Fruit fly (Drosophila melanogaster) whole organism, embryonic: ENCODE data around the gene Gmppb.
A peak's percentile ranks its signal among the peaks of the same experiment; 100 is the strongest.

ENCODE experiments used
- Bgb ChIP-seq: fragments of 200-800 bp; sonication (Bioruptor generic); IDR thresholded peaks from 2 replicates; pipeline ENCODE4 v1.3.6; 2022; ENCODE audit warnings: missing biosample characterization, missing genetic modification characterization; ENCODE audit not compliant: partially characterized antibody
- Blimp-1 ChIP-seq: fragments of 200-800 bp; sonication (Bioruptor generic); optimal IDR thresholded peaks from 3 replicates; lab custom pipeline; 2018; ENCODE audit warnings: missing biosample characterization, missing genetic modification characterization, mild to moderate bottlenecking, moderate library complexity, missing genetic modification reagents
- C15 ChIP-seq: fragments of 200-800 bp; sonication (Bioruptor generic); IDR thresholded peaks from 3 replicates; pipeline ENCODE4 v1.3.6; 2022; ENCODE audit warnings: missing biosample characterization, missing genetic modification characterization
- CG1233 ChIP-seq: fragments of 200-800 bp; sonication (Bioruptor generic); optimal IDR thresholded peaks from 4 replicates; lab custom pipeline; 2018; ENCODE audit warnings: missing biosample characterization, mild to moderate bottlenecking, missing genetic modification characterization
- CG1529 ChIP-seq: fragments of 200-800 bp; sonication (Bioruptor generic); optimal IDR thresholded peaks from 3 replicates; lab custom pipeline; 2018; ENCODE audit warnings: missing biosample characterization, missing genetic modification characterization
- CG1647 ChIP-seq: fragments of 200-800 bp; sonication (Bioruptor generic); optimal IDR thresholded peaks from 3 replicates; lab custom pipeline; 2016; ENCODE audit warnings: missing biosample characterization, missing genetic modification characterization
- CG2199 ChIP-seq: fragments of 200-800 bp; sonication (Bioruptor generic); IDR thresholded peaks from 3 replicates; pipeline ENCODE4 v1.3.6; 2022; ENCODE audit warnings: missing biosample characterization, missing genetic modification characterization
- CG32767 ChIP-seq: fragments of 200-800 bp; sonication (Bioruptor generic); IDR thresholded peaks from 2 replicates; pipeline ENCODE4 v1.3.6; 2022; ENCODE audit warnings: missing biosample characterization, missing genetic modification characterization
- CG4328 ChIP-seq: fragments of 200-800 bp; sonication (Bioruptor generic); optimal IDR thresholded peaks from 3 replicates; lab custom pipeline; 2017; ENCODE audit warnings: missing biosample characterization, missing genetic modification reagents, missing genetic modification characterization
- CG4360 ChIP-seq: fragments of 200-800 bp; sonication (Bioruptor generic); IDR thresholded peaks from 2 replicates; pipeline ENCODE4 v1.3.6; 2022; ENCODE audit warnings: missing biosample characterization, missing genetic modification characterization
- CG5953 ChIP-seq: fragments of 200-800 bp; sonication (Bioruptor generic); IDR thresholded peaks from 2 replicates; pipeline ENCODE4 v1.3.6; 2022; ENCODE audit warnings: missing biosample characterization, missing genetic modification characterization
- CG6272 ChIP-seq: fragments of 200-800 bp; sonication (Bioruptor generic); IDR thresholded peaks from 2 replicates; pipeline ENCODE4 v1.3.6; 2022; ENCODE audit warnings: missing biosample characterization, missing genetic modification characterization
- CG9727 ChIP-seq: fragments of 200-800 bp; sonication (Bioruptor generic); optimal IDR thresholded peaks from 3 replicates; lab custom pipeline; 2017; ENCODE audit warnings: missing biosample characterization, mild to moderate bottlenecking, missing genetic modification characterization
- Chrac-16 ChIP-seq: fragments of 200-800 bp; sonication (Bioruptor generic); optimal IDR thresholded peaks from 3 replicates; lab custom pipeline; 2016; ENCODE audit warnings: missing biosample characterization, missing genetic modification characterization
- Dp ChIP-seq: fragments of 200-800 bp; sonication (Bioruptor generic); optimal IDR thresholded peaks from 2 replicates; lab custom pipeline; 2018; ENCODE audit warnings: missing biosample characterization, mild to moderate bottlenecking, missing genetic modification characterization, moderate library complexity
- Dref ChIP-seq: fragments of 200-800 bp; sonication (Bioruptor generic); IDR thresholded peaks from 2 replicates; pipeline ENCODE4 v1.3.6; 2022; ENCODE audit warnings: missing biosample characterization, missing genetic modification characterization
- E2f1 ChIP-seq: fragments of 200-800 bp; sonication (Bioruptor generic); IDR thresholded peaks from 2 replicates; pipeline ENCODE4 v1.3.6; 2022; ENCODE audit warnings: missing biosample characterization, missing genetic modification characterization
- E2f2 ChIP-seq: fragments of 200-800 bp; sonication (Bioruptor generic); IDR thresholded peaks from 2 replicates; pipeline ENCODE4 v1.3.6; 2022; ENCODE audit warnings: missing biosample characterization, missing genetic modification characterization
- Ets97D ChIP-seq: fragments of 200-800 bp; sonication (Bioruptor generic); optimal IDR thresholded peaks from 3 replicates; lab custom pipeline; 2016; ENCODE audit warnings: missing biosample characterization, missing genetic modification characterization
- Hsf ChIP-seq: fragments of 200-800 bp; sonication (Bioruptor generic); optimal IDR thresholded peaks from 3 replicates; lab custom pipeline; 2016; ENCODE audit warnings: missing biosample characterization, missing genetic modification characterization
- NfI ChIP-seq: fragments of 200-800 bp; sonication (Bioruptor generic); optimal IDR thresholded peaks from 3 replicates; lab custom pipeline; 2018; ENCODE audit warnings: missing biosample characterization, mild to moderate bottlenecking, missing genetic modification characterization, moderate library complexity
- Sry-β ChIP-seq: fragments of 200-800 bp; sonication (Bioruptor generic); optimal IDR thresholded peaks from 2 replicates; lab custom pipeline; 2018; ENCODE audit warnings: missing biosample characterization, mild to moderate bottlenecking, missing genetic modification characterization, moderate library complexity
- Stat92E ChIP-seq, 3 experiments: fragments of >200 bp in 2 of 3; fragments of 200-800 bp in 1 of 3; sonication (Bioruptor generic) in 1 of 3; optimal IDR thresholded peaks; 2 replicates each; lab custom pipeline; 2017 to 2019; ENCODE audit warnings: missing biosample characterization in 3 of 3, missing genetic modification characterization in 3 of 3, mild to moderate bottlenecking in 1 of 3, moderate library complexity in 1 of 3
- Xbp1 ChIP-seq: fragments of 200-800 bp; sonication (Bioruptor generic); optimal IDR thresholded peaks from 3 replicates; lab custom pipeline; 2016; ENCODE audit warnings: missing biosample characterization, mild to moderate bottlenecking, missing genetic modification characterization
- YL-1 ChIP-seq: fragments of 200-800 bp; sonication (Bioruptor generic); optimal IDR thresholded peaks from 3 replicates; lab custom pipeline; 2017; ENCODE audit warnings: missing biosample characterization, mild to moderate bottlenecking, missing genetic modification characterization
- aop ChIP-seq: fragments of 200-800 bp; sonication (Bioruptor generic); IDR thresholded peaks from 2 replicates; pipeline ENCODE4 v1.3.6; 2022; ENCODE audit warnings: missing biosample characterization, missing genetic modification characterization
- az2 ChIP-seq: fragments of 200-800 bp; sonication (Bioruptor generic); optimal IDR thresholded peaks from 3 replicates; lab custom pipeline; 2016; ENCODE audit warnings: missing biosample characterization, missing genetic modification characterization
- cg ChIP-seq: fragments of 200-800 bp; sonication (Bioruptor generic); optimal IDR thresholded peaks from 3 replicates; lab custom pipeline; 2019; ENCODE audit warnings: missing biosample characterization, mild to moderate bottlenecking, missing genetic modification characterization, moderate library complexity
- chinmo ChIP-seq: fragments of 200-800 bp; sonication (Bioruptor generic); IDR thresholded peaks from 4 replicates; pipeline ENCODE4 v1.3.6; 2022; ENCODE audit warnings: missing biosample characterization, missing genetic modification characterization; ENCODE audit not compliant: partially characterized antibody
- ci ChIP-seq: fragments of 200-800 bp; sonication (Bioruptor generic); IDR thresholded peaks from 3 replicates; pipeline ENCODE4 v1.3.6; 2022; ENCODE audit warnings: missing biosample characterization, missing genetic modification characterization
- crol ChIP-seq: fragments of 200-800 bp; sonication (Bioruptor generic); IDR thresholded peaks from 2 replicates; pipeline ENCODE4 v1.3.6; 2022; ENCODE audit warnings: missing biosample characterization, missing genetic modification characterization
- dpn ChIP-seq, 2 experiments: fragments of 200-800 bp; sonication (Bioruptor generic); optimal IDR thresholded peaks; 3 replicates each; lab custom pipeline; 2016; ENCODE audit warnings: missing biosample characterization in 2 of 2, missing genetic modification characterization in 2 of 2
- eve ChIP-seq, 2 experiments: fragments of >200 bp; optimal IDR thresholded peaks; 2 replicates each; lab custom pipeline; 2017; ENCODE audit warnings: missing biosample characterization in 2 of 2, missing genetic modification characterization in 2 of 2
- gem ChIP-seq: fragments of 200-800 bp; sonication (Bioruptor generic); optimal IDR thresholded peaks from 2 replicates; lab custom pipeline; 2019; ENCODE audit warnings: missing biosample characterization, mild to moderate bottlenecking, missing genetic modification characterization, moderate library complexity
- grau ChIP-seq: fragments of 200-800 bp; optimal IDR thresholded peaks from 3 replicates; lab custom pipeline; 2019; ENCODE audit warnings: missing biosample characterization, mild to moderate bottlenecking, missing genetic modification characterization, moderate library complexity
- ind ChIP-seq: fragments of 200-800 bp; sonication (Bioruptor generic); optimal IDR thresholded peaks from 3 replicates; lab custom pipeline; 2016; ENCODE audit warnings: missing biosample characterization, missing genetic modification characterization
- insv ChIP-seq, 2 experiments: fragments of 200-800 bp; sonication (Bioruptor generic); optimal IDR thresholded peaks; 3 replicates each; lab custom pipeline; 2016 to 2018; ENCODE audit warnings: missing biosample characterization in 2 of 2, missing genetic modification characterization in 2 of 2
- inv ChIP-seq: fragments of 200-800 bp; sonication (Bioruptor generic); IDR thresholded peaks from 2 replicates; pipeline ENCODE4 v1.3.6; 2022; ENCODE audit warnings: missing biosample characterization, missing genetic modification characterization; ENCODE audit not compliant: partially characterized antibody
- kni ChIP-seq: fragments of 200-800 bp; sonication (Bioruptor generic); optimal IDR thresholded peaks from 3 replicates; lab custom pipeline; 2017; ENCODE audit warnings: mild to moderate bottlenecking, missing biosample characterization, missing genetic modification reagents, missing genetic modification characterization
- luna ChIP-seq: fragments of 200-800 bp; sonication (Bioruptor generic); optimal IDR thresholded peaks from 2 replicates; lab custom pipeline; 2016; ENCODE audit warnings: missing biosample characterization, missing genetic modification characterization
- nerfin-2 ChIP-seq: fragments of 200-800 bp; sonication (Bioruptor generic); IDR thresholded peaks from 2 replicates; pipeline ENCODE4 v1.3.6; 2022; ENCODE audit warnings: missing biosample characterization, missing genetic modification characterization; ENCODE audit not compliant: partially characterized antibody
- nom ChIP-seq: fragments of 200-800 bp; sonication (Bioruptor generic); optimal IDR thresholded peaks from 2 replicates; lab custom pipeline; 2017; ENCODE audit warnings: missing biosample characterization, missing genetic modification characterization, mild to moderate bottlenecking, moderate library complexity, missing genetic modification reagents
- peb ChIP-seq: fragments of 200-800 bp; sonication (Bioruptor generic); IDR thresholded peaks from 2 replicates; pipeline ENCODE4 v1.3.6; 2022; ENCODE audit warnings: missing biosample characterization, missing genetic modification characterization
- phol ChIP-seq: fragments of 200-800 bp; sonication (Bioruptor generic); optimal IDR thresholded peaks from 3 replicates; lab custom pipeline; 2018; ENCODE audit warnings: missing biosample characterization, mild to moderate bottlenecking, missing genetic modification characterization, moderate library complexity
- sc ChIP-seq, 3 experiments: fragments of >200 bp in 2 of 3; fragments of 200-800 bp in 1 of 3; sonication (Bioruptor generic) in 1 of 3; optimal IDR thresholded peaks; 2 replicates in 2 of 3; 3 replicates in 1 of 3; lab custom pipeline; 2017; ENCODE audit warnings: mild to moderate bottlenecking in 1 of 3, missing biosample characterization in 1 of 3, missing genetic modification characterization in 1 of 3, missing genetic modification reagents in 1 of 3
- seq ChIP-seq: fragments of 200-800 bp; sonication (Bioruptor generic); IDR thresholded peaks from 2 replicates; pipeline ENCODE4 v1.3.6; 2022; ENCODE audit warnings: missing biosample characterization, missing genetic modification characterization
- sna ChIP-seq: fragments of 200-800 bp; sonication (Bioruptor generic); IDR thresholded peaks from 2 replicates; pipeline ENCODE4 v1.3.6; 2022; ENCODE audit warnings: missing biosample characterization, missing genetic modification characterization; ENCODE audit not compliant: partially characterized antibody
- z ChIP-seq: fragments of 200-800 bp; sonication (Bioruptor generic); IDR thresholded peaks from 3 replicates; pipeline ENCODE4 v1.3.6; 2022; ENCODE audit warnings: missing biosample characterization, missing genetic modification characterization

Gene Gmppb

dm6 chr3R:4811124-4811935 is at the start of gene Gmppb:
Gene Gmppb (plus strand): TSS chr3R:4811444.
- TF ChIP-seq sna (GFP tag; lab: Robert Waterston, UW) (peak; percentile 29; the same call in 1 of the 2 replicates), Dp (GFP tag; lab: Kevin White, UChicago) (no peak), CG9727 (GFP tag; lab: Kevin White, UChicago) (no peak), CG6272 (GFP tag; lab: Robert Waterston, UW) (no peak), luna (GFP tag; lab: Kevin White, UChicago) (no peak), grau (tag; lab: Kevin White, UChicago) (no peak), seq (GFP tag; lab: Robert Waterston, UW) (no peak), CG1647 (GFP tag; lab: Kevin White, UChicago) (no peak), z (GFP tag; lab: Robert Waterston, UW) (peak; percentile 93), Dref (no peak), E2f1 (GFP tag; lab: Robert Waterston, UW) (no peak), crol (GFP tag; lab: Robert Waterston, UW) (peak; percentile 49; the same call in 1 of the 2 replicates), sc (optimal IDR thresholded peaks at IDR 0.05; lab: Kevin White, UChicago) (no peak), sc (GFP tag; optimal IDR thresholded peaks at IDR 0.05; lab: Kevin White, UChicago) (no peak), CG32767 (peak; percentile 38; the same call in 1 of the 2 replicates), CG2199 (GFP tag; lab: Robert Waterston, UW) (0 out of 3 replicates have a peak, but pooled peaks have one; percentile 19), gem (no peak), CG1233 (GFP tag; lab: Kevin White, UChicago) (no peak), chinmo (GFP tag; lab: Robert Waterston, UW) (0 out of 4 replicates have a peak, but pooled peaks have one; percentile 9), nom (GFP tag; lab: Kevin White, UChicago) (no peak), Blimp-1 (GFP tag; lab: Kevin White, UChicago) (peak; percentile 92), kni (GFP tag; lab: Kevin White, UChicago) (no peak), Hsf (no peak), phol (peak; percentile 93), Chrac-16 (no peak), C15 (GFP tag; lab: Robert Waterston, UW) (no peak), Xbp1 (GFP tag; lab: Kevin White, UChicago) (no peak), dpn (GFP tag; optimal IDR thresholded peaks at IDR 0.05; lab: Kevin White, UChicago) (no peak), az2 (GFP tag; lab: Kevin White, UChicago) (no peak), Stat92E (GFP tag; optimal IDR thresholded peaks at IDR 0.05; lab: Kevin White, UChicago) (peak in 1 of 3 experiments; percentile 72), NfI (GFP tag; lab: Kevin White, UChicago) (no peak), Sry-β (GFP tag; lab: Kevin White, UChicago) (no peak), E2f2 (GFP tag; lab: Robert Waterston, UW) (no peak), YL-1 (GFP tag; lab: Kevin White, UChicago) (peak; percentile 72), eve (GFP tag; optimal IDR thresholded peaks at IDR 0.05; lab: Kevin White, UChicago) (no peak), CG5953 (GFP tag; lab: Robert Waterston, UW) (no peak), ci (GFP tag; lab: Robert Waterston, UW) (peak; percentile 15; the same call in 1 of the 3 replicates), insv (GFP tag; optimal IDR thresholded peaks at IDR 0.05; lab: Kevin White, UChicago) (no peak), peb (no peak), ind (GFP tag; lab: Kevin White, UChicago) (no peak), Bgb (GFP tag; lab: Robert Waterston, UW) (no peak), cg (GFP tag; lab: Kevin White, UChicago) (peak; percentile 78), CG4328 (GFP tag; lab: Kevin White, UChicago) (no peak), aop (no peak), CG1529 (GFP tag; lab: Kevin White, UChicago) (no peak), Ets97D (GFP tag; lab: Kevin White, UChicago) (no peak), CG4360 (GFP tag; lab: Robert Waterston, UW) (no peak), nerfin-2 (GFP tag; lab: Robert Waterston, UW) (no peak), inv (GFP tag; lab: Robert Waterston, UW) (no peak)
